Fruit fly (Drosophila melanogaster) S2 (cell line): ENCODE data around the gene CG13625.

Experiments used
- CG8478 ChIP-seq: fragments of >200 bp; optimal IDR thresholded peaks from 2 replicates; lab custom pipeline; 2018
- CTCF ChIP-seq, 2 experiments: fragments of >200 bp; optimal IDR thresholded peaks; 2 replicates each; lab custom pipeline; 2018

DNA sequence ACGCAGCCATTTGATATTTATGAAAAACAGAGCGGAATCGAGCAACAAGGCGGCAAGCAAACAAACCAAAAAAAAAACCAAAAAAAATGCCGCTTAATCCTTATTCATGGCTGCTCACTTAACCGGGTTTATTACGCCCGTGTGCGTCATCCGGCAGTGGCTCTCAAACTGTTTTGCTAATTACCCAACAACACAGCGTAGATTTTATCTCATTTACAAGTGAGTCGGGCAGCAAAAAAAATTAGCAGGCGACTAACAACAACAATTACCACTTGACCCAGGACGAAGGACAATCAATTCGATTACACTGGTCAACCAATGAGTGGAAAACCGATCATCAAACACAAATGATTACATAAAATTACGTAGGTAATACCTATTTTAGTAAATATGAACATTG, 36.7 kb downstream of the CG13625 start:
- no peak for TF ChIP-seq CG8478 (lab: Kevin White, UChicago)
- TF ChIP-seq CTCF (optimal IDR thresholded peaks at IDR 0.05; lab: Kevin White, UChicago): no peak
